Worm (Caenorhabditis elegans): ENCODE results near the gene sop-2.
"Not testable (repeated sequence)": the region's sequence is repeated elsewhere in the genome, so short reads cannot be mapped to it uniquely, and the experiment has no call there.

The sop-2 gene

ce11 chrII:12303142-12303541, 36.6 kb upstream of the sop-2 start, which contains the start of gene sre-50:
TSS of gene sre-50 (plus strand) at chrII:12303525.
- no peak for TF ChIP-seq lin-11 (tag; optimal IDR thresholded peaks at IDR 0.05)
- TF ChIP-seq nhr-77 (tag; optimal IDR thresholded peaks at IDR 0.05) = no peak
- no peak for TF ChIP-seq sem-4 (tag; optimal IDR thresholded peaks at IDR 0.05)
- no peak for TF ChIP-seq peb-1 (tag; optimal IDR thresholded peaks at IDR 0.05)
- TF ChIP-seq egl-27 (tag; optimal IDR thresholded peaks at IDR 0.05) = no peak

ce11 chrII:12309614-12310013, 30.1 kb upstream of the sop-2 start, which contains the start of gene C50E10.2:
TSS of gene C50E10.2 (minus strand) at chrII:12309714.
- TF ChIP-seq mab-5 (tag; optimal IDR thresholded peaks at IDR 0.05) (no peak), nhr-11 (tag; optimal IDR thresholded peaks at IDR 0.05) (no peak), ZK546.5 (tag; optimal IDR thresholded peaks at IDR 0.05) (no peak), elt-3 (tag; optimal IDR thresholded peaks at IDR 0.05) (no peak), sma-3 (GFP tag; optimal IDR thresholded peaks at IDR 0.05) (no peak), ceh-82 (tag; optimal IDR thresholded peaks at IDR 0.05) (no peak), mdl-1 (tag; optimal IDR thresholded peaks at IDR 0.05) (no peak), Y55F3AM.14 (GFP tag; optimal IDR thresholded peaks at IDR 0.05) (no peak), unc-62 (GFP tag; optimal IDR thresholded peaks at IDR 0.05) (no peak), nhr-77 (tag; optimal IDR thresholded peaks at IDR 0.05) (no peak), aly-2 (tag; optimal IDR thresholded peaks at IDR 0.05) (no peak), egl-27 (tag; optimal IDR thresholded peaks at IDR 0.05) (no peak), nhr-129 (tag; optimal IDR thresholded peaks at IDR 0.05) (no peak), C34F6.9 (tag; optimal IDR thresholded peaks at IDR 0.05) (no peak), nhr-23 (tag; optimal IDR thresholded peaks at IDR 0.05) (no peak), peb-1 (tag; optimal IDR thresholded peaks at IDR 0.05) (no peak), unc-55 (GFP tag; optimal IDR thresholded peaks at IDR 0.05) (no peak)

- TF ChIP-seq zag-1 (tag; optimal IDR thresholded peaks at IDR 0.05) = no peak
- TF ChIP-seq elt-3 (tag; optimal IDR thresholded peaks at IDR 0.05) = no peak
- no peak for TF ChIP-seq lin-13 (GFP tag; optimal IDR thresholded peaks at IDR 0.05)
- no peak for TF ChIP-seq nhr-10 (tag; optimal IDR thresholded peaks at IDR 0.05)
- no peak for TF ChIP-seq mbf-1 (tag; optimal IDR thresholded peaks at IDR 0.05)
- no peak for TF ChIP-seq mdl-1 (tag; optimal IDR thresholded peaks at IDR 0.05)
- no peak for TF ChIP-seq alr-1 (tag; optimal IDR thresholded peaks at IDR 0.05)
- no peak for TF ChIP-seq lsy-2 (tag; optimal IDR thresholded peaks at IDR 0.05)
Measured at ce11 chrII:12311560-12311959, 28.2 kb upstream of the sop-2 start, which contains the start of gene sre-51. TSS of gene sre-51 (plus strand) at chrII:12311860.

- not testable (repeated sequence) for TF ChIP-seq fos-1, peb-1, lin-39 (tag; optimal IDR thresholded peaks at IDR 0.05)
Measured at ce11 chrII:12318541-12318940, 21.2 kb upstream of the sop-2 start, which contains the start of gene sre-49. TSS of gene sre-49 (plus strand) at chrII:12318841.

- TF ChIP-seq sma-9 (GFP tag; optimal IDR thresholded peaks at IDR 0.05) (no peak), sma-9 (tag; optimal IDR thresholded peaks at IDR 0.05) (no peak), lsy-2 (tag; optimal IDR thresholded peaks at IDR 0.05) (no peak), nhr-21 (tag; optimal IDR thresholded peaks at IDR 0.05) (no peak), sem-4 (tag; optimal IDR thresholded peaks at IDR 0.05) (no peak), unc-39 (tag; optimal IDR thresholded peaks at IDR 0.05) (no peak), mbf-1 (tag; optimal IDR thresholded peaks at IDR 0.05) (no peak), nhr-77 (tag; optimal IDR thresholded peaks at IDR 0.05) (no peak), gmeb-1 (tag; optimal IDR thresholded peaks at IDR 0.05) (no peak), ztf-11 (tag; optimal IDR thresholded peaks at IDR 0.05) (no peak), F13H6.1 (tag; optimal IDR thresholded peaks at IDR 0.05) (no peak), mdl-1 (tag; optimal IDR thresholded peaks at IDR 0.05) (no peak), lin-13 (GFP tag; optimal IDR thresholded peaks at IDR 0.05) (no peak)
Measured at ce11 chrII:12323305-12323704, 16.4 kb upstream of the sop-2 start, which contains the start of gene sre-53. TSS of gene sre-53 (minus strand) at chrII:12323405.

ce11 chrII:12324159-12324558, 15.6 kb upstream of the sop-2 start, which contains the start of gene sre-56:
TSS of gene sre-56 (plus strand) at chrII:12324459.
- no peak for TF ChIP-seq gmeb-1 (tag; optimal IDR thresholded peaks at IDR 0.05)
- no peak for TF ChIP-seq mab-5 (tag; optimal IDR thresholded peaks at IDR 0.05)
- no peak for TF ChIP-seq unc-62 (GFP tag; optimal IDR thresholded peaks at IDR 0.05)
- TF ChIP-seq nhr-12 (tag; optimal IDR thresholded peaks at IDR 0.05) = no peak
- TF ChIP-seq nhr-77 (tag; optimal IDR thresholded peaks at IDR 0.05) = no peak
- TF ChIP-seq blmp-1 (tag; optimal IDR thresholded peaks at IDR 0.05; ENCODE audit: insufficient read depth) = no peak
- TF ChIP-seq unc-39 (tag; optimal IDR thresholded peaks at IDR 0.05) = no peak
- no peak for TF ChIP-seq Y55F3AM.14 (GFP tag; optimal IDR thresholded peaks at IDR 0.05)
- no peak for TF ChIP-seq ceh-82 (tag; optimal IDR thresholded peaks at IDR 0.05)
- no peak for TF ChIP-seq C34F6.9 (tag; optimal IDR thresholded peaks at IDR 0.05)
- no peak for TF ChIP-seq lin-13 (GFP tag; optimal IDR thresholded peaks at IDR 0.05)

Data from whole organism, L2 larva.